Fruit fly (Drosophila melanogaster) whole organism, embryonic: ENCODE results near the gene CG15034.

ENCODE experiments used
- Antp ChIP-seq: fragments of 200-800 bp; sonication (Bioruptor generic); optimal IDR thresholded peaks from 3 replicates; lab custom pipeline; 2016; ENCODE audit warnings: missing biosample characterization, missing genetic modification characterization
- Atf6 ChIP-seq: fragments of 200-800 bp; sonication (Bioruptor generic); IDR thresholded peaks from 2 replicates; pipeline ENCODE4 v1.3.6; 2022; ENCODE audit warnings: missing biosample characterization, missing genetic modification characterization
- CG10321 ChIP-seq: fragments of 200-800 bp; sonication (Bioruptor generic); IDR thresholded peaks from 2 replicates; pipeline ENCODE4 v1.3.6; 2022; ENCODE audit warnings: missing biosample characterization, missing genetic modification characterization
- CG14667 ChIP-seq: fragments of 200-800 bp; sonication (Bioruptor generic); IDR thresholded peaks from 2 replicates; pipeline ENCODE4 v1.3.6; 2022; ENCODE audit warnings: missing biosample characterization, missing genetic modification characterization
- CG14710 ChIP-seq: fragments of 200-800 bp; sonication (Bioruptor generic); optimal IDR thresholded peaks from 3 replicates; lab custom pipeline; 2019; ENCODE audit warnings: missing biosample characterization, mild to moderate bottlenecking, missing genetic modification characterization, moderate library complexity
- CG15601 ChIP-seq: fragments of 200-800 bp; sonication (Bioruptor generic); optimal IDR thresholded peaks from 3 replicates; lab custom pipeline; 2019; ENCODE audit warnings: missing biosample characterization, mild to moderate bottlenecking, missing genetic modification characterization, moderate library complexity
- CG17361 ChIP-seq: fragments of 200-800 bp; sonication (Bioruptor generic); IDR thresholded peaks from 3 replicates; pipeline ENCODE4 v1.3.6; 2022; ENCODE audit warnings: missing biosample characterization, missing genetic modification characterization
- CG17385 ChIP-seq: fragments of 200-800 bp; sonication (Bioruptor generic); optimal IDR thresholded peaks from 3 replicates; lab custom pipeline; 2018; ENCODE audit warnings: missing biosample characterization, mild to moderate bottlenecking, missing genetic modification characterization
- CG17829 ChIP-seq: fragments of 200-800 bp; optimal IDR thresholded peaks from 2 replicates; lab custom pipeline; 2019; ENCODE audit warnings: missing biosample characterization, mild to moderate bottlenecking, missing genetic modification characterization, moderate library complexity
- CG31224 ChIP-seq: fragments of 200-800 bp; sonication (Bioruptor generic); IDR thresholded peaks from 2 replicates; pipeline ENCODE4 v1.3.6; 2022; ENCODE audit warnings: missing biosample characterization, missing genetic modification characterization
- CG32767 ChIP-seq: fragments of 200-800 bp; sonication (Bioruptor generic); IDR thresholded peaks from 2 replicates; pipeline ENCODE4 v1.3.6; 2022; ENCODE audit warnings: missing biosample characterization, missing genetic modification characterization
- CG3407 ChIP-seq: fragments of 200-800 bp; sonication (Bioruptor generic); optimal IDR thresholded peaks from 2 replicates; lab custom pipeline; 2018; ENCODE audit warnings: missing biosample characterization, mild to moderate bottlenecking, missing genetic modification characterization
- CG34224 ChIP-seq: fragments of 200-800 bp; sonication (Bioruptor generic); IDR thresholded peaks from 3 replicates; pipeline ENCODE4 v1.3.6; 2022; ENCODE audit warnings: missing biosample characterization, missing genetic modification characterization; ENCODE audit not compliant: partially characterized antibody
- CG34422 ChIP-seq: fragments of 200-800 bp; sonication (Bioruptor generic); IDR thresholded peaks from 3 replicates; pipeline ENCODE4 v1.3.6; 2022; ENCODE audit warnings: missing biosample characterization, missing genetic modification characterization
- CG4360 ChIP-seq: fragments of 200-800 bp; sonication (Bioruptor generic); IDR thresholded peaks from 2 replicates; pipeline ENCODE4 v1.3.6; 2022; ENCODE audit warnings: missing biosample characterization, missing genetic modification characterization
- CG5180 ChIP-seq: fragments of 200-800 bp; sonication (Bioruptor generic); optimal IDR thresholded peaks from 3 replicates; lab custom pipeline; 2017; ENCODE audit warnings: missing biosample characterization, missing genetic modification characterization, mild to moderate bottlenecking, moderate library complexity, missing genetic modification reagents
- CG8281 ChIP-seq: fragments of 200-800 bp; sonication (Bioruptor generic); optimal IDR thresholded peaks from 2 replicates; lab custom pipeline; 2018; ENCODE audit warnings: missing biosample characterization, mild to moderate bottlenecking, missing genetic modification characterization, moderate library complexity
- Deaf1 ChIP-seq: fragments of 200-800 bp; optimal IDR thresholded peaks from 3 replicates; lab custom pipeline; 2019; ENCODE audit warnings: missing biosample characterization, mild to moderate bottlenecking, missing genetic modification characterization, moderate library complexity
- Dref ChIP-seq: fragments of 200-800 bp; sonication (Bioruptor generic); IDR thresholded peaks from 2 replicates; pipeline ENCODE4 v1.3.6; 2022; ENCODE audit warnings: missing biosample characterization, missing genetic modification characterization
- ERR ChIP-seq: fragments of 200-800 bp; sonication (Bioruptor generic); optimal IDR thresholded peaks from 2 replicates; lab custom pipeline; 2016; ENCODE audit warnings: missing biosample characterization, missing genetic modification characterization
- Ets97D ChIP-seq: fragments of 200-800 bp; sonication (Bioruptor generic); optimal IDR thresholded peaks from 3 replicates; lab custom pipeline; 2016; ENCODE audit warnings: missing biosample characterization, missing genetic modification characterization
- HLH3B ChIP-seq: fragments of 200-800 bp; sonication (Bioruptor generic); IDR thresholded peaks from 2 replicates; pipeline ENCODE4 v1.3.6; 2022; ENCODE audit warnings: missing biosample characterization, missing genetic modification characterization
- MTF-1 ChIP-seq: fragments of 200-800 bp; sonication (Bioruptor generic); optimal IDR thresholded peaks from 2 replicates; lab custom pipeline; 2018; ENCODE audit warnings: missing biosample characterization, mild to moderate bottlenecking, missing genetic modification characterization, borderline replicate concordance
- Med ChIP-seq: fragments of 200-800 bp; sonication (Bioruptor generic); peaks from one replicate; lab custom pipeline; 2016; ENCODE audit warnings: missing biosample characterization, missing genetic modification characterization, mild to moderate bottlenecking, inconsistent platforms, moderate library complexity
- Nf-YA ChIP-seq: fragments of 200-800 bp; sonication (Bioruptor generic); IDR thresholded peaks from 2 replicates; pipeline ENCODE4 v1.3.6; 2022; ENCODE audit warnings: missing biosample characterization, missing genetic modification characterization
- Nf-YB ChIP-seq: fragments of 200-800 bp; sonication (Bioruptor generic); optimal IDR thresholded peaks from 3 replicates; lab custom pipeline; 2019; ENCODE audit warnings: missing biosample characterization, mild to moderate bottlenecking, missing genetic modification characterization, moderate library complexity
- Optix ChIP-seq: fragments of 200-800 bp; sonication (Bioruptor generic); IDR thresholded peaks from 3 replicates; pipeline ENCODE4 v1.3.6; 2022; ENCODE audit warnings: missing biosample characterization, missing genetic modification characterization
- Ravus ChIP-seq: fragments of 200-800 bp; sonication (Bioruptor generic); IDR thresholded peaks from 2 replicates; pipeline ENCODE4 v1.3.6; 2022; ENCODE audit warnings: missing biosample characterization, missing genetic modification characterization
- Sin3A ChIP-seq: fragments of >200 bp; optimal IDR thresholded peaks from 2 replicates; lab custom pipeline; 2018
- ac ChIP-seq: fragments of 200-800 bp; sonication (Bioruptor generic); optimal IDR thresholded peaks from 3 replicates; lab custom pipeline; 2017; ENCODE audit warnings: missing biosample characterization, mild to moderate bottlenecking, missing genetic modification characterization
- ase ChIP-seq: fragments of 200-800 bp; sonication (Bioruptor generic); IDR thresholded peaks from 3 replicates; pipeline ENCODE4 v1.3.6; 2022; ENCODE audit warnings: missing biosample characterization, missing genetic modification characterization
- az2 ChIP-seq: fragments of 200-800 bp; sonication (Bioruptor generic); optimal IDR thresholded peaks from 3 replicates; lab custom pipeline; 2016; ENCODE audit warnings: missing biosample characterization, missing genetic modification characterization
- cg ChIP-seq: fragments of 200-800 bp; sonication (Bioruptor generic); optimal IDR thresholded peaks from 3 replicates; lab custom pipeline; 2019; ENCODE audit warnings: missing biosample characterization, mild to moderate bottlenecking, missing genetic modification characterization, moderate library complexity
- disco-r ChIP-seq: fragments of 200-800 bp; sonication (Bioruptor generic); optimal IDR thresholded peaks from 2 replicates; lab custom pipeline; 2016; ENCODE audit warnings: missing biosample characterization, missing genetic modification characterization
- dysf ChIP-seq: fragments of 200-800 bp; sonication (Bioruptor generic); IDR thresholded peaks from 3 replicates; pipeline ENCODE4 v1.3.6; 2022; ENCODE audit warnings: missing biosample characterization, missing genetic modification characterization
- gem ChIP-seq: fragments of 200-800 bp; sonication (Bioruptor generic); optimal IDR thresholded peaks from 2 replicates; lab custom pipeline; 2019; ENCODE audit warnings: missing biosample characterization, mild to moderate bottlenecking, missing genetic modification characterization, moderate library complexity
- her ChIP-seq: fragments of 200-800 bp; sonication (Bioruptor generic); optimal IDR thresholded peaks from 2 replicates; lab custom pipeline; 2016; ENCODE audit warnings: missing biosample characterization, missing genetic modification characterization
- lola ChIP-seq, 3 experiments: fragments of >200 bp in 2 of 3; fragments of 200-800 bp in 1 of 3; sonication (Bioruptor generic) in 1 of 3; optimal IDR thresholded peaks; 2 replicates each; lab custom pipeline; 2017 to 2019; ENCODE audit warnings: missing biosample characterization in 3 of 3, missing genetic modification characterization in 3 of 3, mild to moderate bottlenecking in 1 of 3, moderate library complexity in 1 of 3
- nau ChIP-seq: fragments of 200-800 bp; sonication (Bioruptor generic); optimal IDR thresholded peaks from 3 replicates; lab custom pipeline; 2017; ENCODE audit warnings: missing biosample characterization, mild to moderate bottlenecking, missing genetic modification characterization, missing genetic modification reagents
- pb ChIP-seq: fragments of 200-800 bp; sonication (Bioruptor generic); optimal IDR thresholded peaks from 3 replicates; lab custom pipeline; 2016; ENCODE audit warnings: missing biosample characterization, missing genetic modification characterization
- pfk ChIP-seq: fragments of 200-800 bp; sonication (Bioruptor generic); optimal IDR thresholded peaks from 2 replicates; lab custom pipeline; 2018; ENCODE audit warnings: missing biosample characterization, mild to moderate bottlenecking, missing genetic modification characterization, moderate library complexity
- pnt ChIP-seq: fragments of 200-800 bp; sonication (Bioruptor generic); optimal IDR thresholded peaks from 3 replicates; lab custom pipeline; 2016; ENCODE audit warnings: missing biosample characterization, missing genetic modification characterization
- run ChIP-seq: fragments of 200-800 bp; sonication (Bioruptor generic); optimal IDR thresholded peaks from 3 replicates; lab custom pipeline; 2018; ENCODE audit warnings: missing biosample characterization, mild to moderate bottlenecking, missing genetic modification characterization
- sc ChIP-seq, 3 experiments: fragments of >200 bp in 2 of 3; fragments of 200-800 bp in 1 of 3; sonication (Bioruptor generic) in 1 of 3; optimal IDR thresholded peaks; 2 replicates in 2 of 3; 3 replicates in 1 of 3; lab custom pipeline; 2017; ENCODE audit warnings: mild to moderate bottlenecking in 1 of 3, missing biosample characterization in 1 of 3, missing genetic modification characterization in 1 of 3, missing genetic modification reagents in 1 of 3
- schlank ChIP-seq: fragments of 200-800 bp; sonication (Bioruptor generic); optimal IDR thresholded peaks from 2 replicates; lab custom pipeline; 2018; ENCODE audit warnings: missing biosample characterization, mild to moderate bottlenecking, missing genetic modification characterization
- sens ChIP-seq: fragments of 200-800 bp; sonication (Bioruptor generic); peaks from one replicate; lab custom pipeline; 2016; ENCODE audit warnings: missing biosample characterization, missing genetic modification characterization
- sens-2 ChIP-seq: fragments of 200-800 bp; sonication (Bioruptor generic); IDR thresholded peaks from 2 replicates; pipeline ENCODE4 v1.3.6; 2022; ENCODE audit warnings: missing biosample characterization, missing genetic modification characterization
- stwl ChIP-seq: fragments of 200-800 bp; sonication (Bioruptor generic); optimal IDR thresholded peaks from 3 replicates; lab custom pipeline; 2018; ENCODE audit warnings: missing biosample characterization, mild to moderate bottlenecking, missing genetic modification characterization, moderate library complexity
- twi ChIP-seq: fragments of 200-800 bp; optimal IDR thresholded peaks from 2 replicates; lab custom pipeline; 2019; ENCODE audit warnings: missing biosample characterization, mild to moderate bottlenecking, missing genetic modification characterization, moderate library complexity
- vnd ChIP-seq: fragments of 200-800 bp; sonication (Bioruptor generic); IDR thresholded peaks from 3 replicates; pipeline ENCODE4 v1.3.6; 2022; ENCODE audit warnings: missing biosample characterization, missing genetic modification characterization; ENCODE audit not compliant: partially characterized antibody
- z ChIP-seq: fragments of 200-800 bp; sonication (Bioruptor generic); IDR thresholded peaks from 3 replicates; pipeline ENCODE4 v1.3.6; 2022; ENCODE audit warnings: missing biosample characterization, missing genetic modification characterization

The CG15034 gene

DNA sequence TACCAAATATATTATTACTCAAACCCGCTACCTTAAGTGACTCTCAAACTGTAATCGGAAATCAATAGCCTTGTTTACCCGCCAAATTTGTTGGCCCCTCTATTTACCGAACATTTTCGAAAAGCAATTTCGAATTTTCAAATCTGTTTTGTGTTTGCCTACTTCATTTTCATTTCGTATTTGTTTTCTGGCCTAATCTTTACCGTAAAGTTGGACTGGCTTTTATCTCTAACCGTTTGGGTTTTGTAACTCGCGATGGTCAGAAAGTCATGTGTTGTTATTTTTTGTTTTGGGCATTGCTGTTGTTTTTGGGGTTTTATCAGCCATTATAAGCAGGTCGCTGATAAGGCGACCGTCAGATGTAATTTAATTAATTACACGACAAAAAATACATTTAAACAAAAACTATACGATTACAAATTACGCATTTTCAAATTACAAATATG lies 14.0 kb downstream of the CG15034 start (continued):
- TF ChIP-seq CG10321 (GFP tag; lab: Robert Waterston, UW) (no peak), CG17361 (GFP tag; lab: Robert Waterston, UW) (no peak), twi (peak; percentile 33), ase (no peak; the same call in 2 of the 3 replicates), CG8281 (tag; lab: Kevin White, UChicago) (no peak), CG14710 (tag; lab: Kevin White, UChicago) (peak; percentile 35), Ravus (GFP tag; lab: Robert Waterston, UW) (no peak), Dref (GFP tag; lab: Robert Waterston, UW) (no peak), CG32767 (GFP tag; lab: Robert Waterston, UW) (no peak), z (GFP tag; lab: Robert Waterston, UW) (peak; percentile 58; the same call in 1 of the 3 replicates), sens (GFP tag; lab: Kevin White, UChicago) (peak; percentile 78), pnt (no peak), CG3407 (GFP tag; lab: Kevin White, UChicago) (peak; percentile 64), stwl (tag; lab: Kevin White, UChicago) (peak; percentile 18), cg (GFP tag; lab: Kevin White, UChicago) (no peak), CG4360 (GFP tag; lab: Robert Waterston, UW) (no peak), sens-2 (GFP tag; lab: Robert Waterston, UW) (peak; percentile 65; the same call in 1 of the 2 replicates), her (GFP tag; lab: Kevin White, UChicago) (no peak), HLH3B (peak; percentile 59; the same call in 1 of the 2 replicates), dysf (GFP tag; lab: Robert Waterston, UW) (no peak; the same call in 2 of the 3 replicates), pfk (GFP tag; lab: Kevin White, UChicago) (peak; percentile 16), sc (optimal IDR thresholded peaks at IDR 0.05; lab: Kevin White, UChicago) (no peak), sc (GFP tag; optimal IDR thresholded peaks at IDR 0.05; lab: Kevin White, UChicago) (peak; percentile 51), Sin3A (lab: Kevin White, UChicago) (no peak), CG31224 (GFP tag; lab: Robert Waterston, UW) (no peak), MTF-1 (peak; percentile 84), Optix (GFP tag; lab: Robert Waterston, UW) (no peak), disco-r (GFP tag; lab: Kevin White, UChicago) (no peak), CG34224 (no peak), CG15601 (tag; lab: Kevin White, UChicago) (peak; percentile 67), CG17385 (GFP tag; lab: Kevin White, UChicago) (peak; percentile 16), Ets97D (GFP tag; lab: Kevin White, UChicago) (no peak), Nf-YA (GFP tag; lab: Robert Waterston, UW) (no peak), run (tag; lab: Kevin White, UChicago) (no peak), pb (peak; percentile 9), ac (GFP tag; lab: Kevin White, UChicago) (peak; percentile 67), Atf6 (GFP tag; lab: Robert Waterston, UW) (peak; percentile 54; the same call in 1 of the 2 replicates), Nf-YB (GFP tag; lab: Kevin White, UChicago) (no peak), schlank (tag; lab: Kevin White, UChicago) (peak; percentile 34), lola (GFP tag; optimal IDR thresholded peaks at IDR 0.05; lab: Kevin White, UChicago) (peak in 1 of 3 experiments; percentile 25), CG5180 (peak; percentile 53), CG17829 (tag; lab: Kevin White, UChicago) (no peak), Deaf1 (tag; lab: Kevin White, UChicago) (no peak), nau (GFP tag; lab: Kevin White, UChicago) (no peak), Antp (GFP tag; lab: Kevin White, UChicago) (no peak), ERR (no peak), CG34422 (GFP tag; lab: Robert Waterston, UW) (no peak), az2 (GFP tag; lab: Kevin White, UChicago) (no peak), CG14667 (no peak), gem (tag; lab: Kevin White, UChicago) (peak; percentile 33), Med (GFP tag; lab: Kevin White, UChicago) (peak; percentile 87), vnd (GFP tag; lab: Robert Waterston, UW) (no peak)
